Worm (Caenorhabditis elegans) whole organism, L4 larva: ENCODE measurements around the gene T10B10.4.

Experiments
- F49E8.2 ChIP-seq: sonication (generic microtip); optimal IDR thresholded peaks from 2 replicates; lab custom pipeline; 2016; ENCODE audit warnings: missing compliant biosample characterization, mild to moderate bottlenecking, missing genetic modification characterization, borderline replicate concordance
- T20F7.1 ChIP-seq: fragments of 200-800 bp; sonication (Bioruptor generic); optimal IDR thresholded peaks from 2 replicates; lab custom pipeline; 2018; ENCODE audit warnings: mild to moderate bottlenecking, missing genetic modification characterization, missing compliant biosample characterization
- T26A8.4 ChIP-seq: fragments of 200-800 bp; sonication (Bioruptor generic); IDR thresholded peaks from 2 replicates; pipeline ENCODE4 v1.3.6; 2022; ENCODE audit warnings: missing genetic modification characterization, missing compliant biosample characterization
- Y105C5A.15 ChIP-seq: fragments of 200-800 bp; sonication (Bioruptor generic); IDR thresholded peaks from 2 replicates; pipeline ENCODE4 v1.3.6; 2022; ENCODE audit warnings: missing genetic modification characterization, missing compliant biosample characterization
- Y5F2A.4 ChIP-seq: fragments of 200-800 bp; sonication (Bioruptor generic); optimal IDR thresholded peaks from 2 replicates; lab custom pipeline; 2018; ENCODE audit warnings: mild to moderate bottlenecking, missing genetic modification characterization, missing compliant biosample characterization
- Y75B8A.6 ChIP-seq: fragments of 200-800 bp; sonication (Bioruptor generic); IDR thresholded peaks from 2 replicates; pipeline ENCODE4 v1.3.6; 2022; ENCODE audit warnings: missing genetic modification reagents, missing genetic modification characterization, missing compliant biosample characterization
- ZK337.2 ChIP-seq: fragments of 200-800 bp; sonication (Bioruptor generic); IDR thresholded peaks from 2 replicates; pipeline ENCODE4 v1.3.6; 2022; ENCODE audit warnings: missing genetic modification reagents, missing genetic modification characterization, missing compliant biosample characterization
- ZK546.5 ChIP-seq, 2 experiments: sonication (generic microtip); optimal IDR thresholded peaks; 2 replicates each; lab custom pipeline; 2017; ENCODE audit warnings: missing biosample characterization in 2 of 2, missing genetic modification characterization in 2 of 2
- ceh-20 ChIP-seq: fragments of 200-800 bp; sonication (Bioruptor generic); IDR thresholded peaks from 2 replicates; pipeline ENCODE4 v1.3.6; 2022; ENCODE audit warnings: missing genetic modification reagents, missing genetic modification characterization, missing compliant biosample characterization
- ceh-28 ChIP-seq: fragments of 150-350 bp; optimal IDR thresholded peaks from 2 replicates; lab custom pipeline; 2014; ENCODE audit warnings: missing biosample characterization, missing genetic modification reagents, missing genetic modification characterization
- ceh-62 ChIP-seq: sonication (generic microtip); optimal IDR thresholded peaks from 2 replicates; lab custom pipeline; 2017; ENCODE audit warnings: missing biosample characterization, missing genetic modification characterization
- ces-1 ChIP-seq: fragments of 150-350 bp; sonication (generic microtip); optimal IDR thresholded peaks from 4 replicates; lab custom pipeline; 2014; ENCODE audit warnings: missing biosample characterization, missing genetic modification reagents, missing genetic modification characterization
- daf-12 ChIP-seq: fragments of 150-350 bp; optimal IDR thresholded peaks from 2 replicates; lab custom pipeline; 2014; ENCODE audit warnings: missing biosample characterization, missing genetic modification reagents, missing genetic modification characterization
- dmd-6 ChIP-seq: fragments of 200-800 bp; sonication (Bioruptor generic); IDR thresholded peaks from 2 replicates; pipeline ENCODE4 v1.3.6; 2022; ENCODE audit warnings: missing genetic modification reagents, missing genetic modification characterization, missing compliant biosample characterization
- dpl-1 ChIP-seq: fragments of 150-350 bp; optimal IDR thresholded peaks from 2 replicates; lab custom pipeline; 2014; ENCODE audit warnings: missing biosample characterization, missing genetic modification reagents, missing genetic modification characterization
- duxl-1 ChIP-seq: sonication (generic microtip); optimal IDR thresholded peaks from 2 replicates; lab custom pipeline; 2016; ENCODE audit warnings: mild to moderate bottlenecking, missing genetic modification characterization, moderate library complexity, missing compliant biosample characterization; ENCODE audit not compliant: poor library complexity
- dve-1 ChIP-seq: sonication (generic microtip); optimal IDR thresholded peaks from 2 replicates; lab custom pipeline; 2017; ENCODE audit warnings: antibody characterized with exemption, mild to moderate bottlenecking, missing genetic modification characterization, missing compliant biosample characterization; ENCODE audit not compliant: insufficient read depth
- egl-43 ChIP-seq: fragments of 200-800 bp; sonication (Bioruptor generic); IDR thresholded peaks from 2 replicates; pipeline ENCODE4 v1.3.6; 2022; ENCODE audit warnings: missing genetic modification reagents, missing genetic modification characterization, missing compliant biosample characterization
- fkh-10 ChIP-seq: fragments of 150-350 bp; optimal IDR thresholded peaks from 2 replicates; lab custom pipeline; 2014; ENCODE audit warnings: missing biosample characterization, missing genetic modification reagents, missing genetic modification characterization
- gei-8 ChIP-seq: fragments of 200-800 bp; sonication (Bioruptor generic); optimal IDR thresholded peaks from 2 replicates; lab custom pipeline; 2018; ENCODE audit warnings: mild to moderate bottlenecking, missing genetic modification characterization, missing compliant biosample characterization
- hif-1 ChIP-seq, 2 experiments: sonication (generic microtip); optimal IDR thresholded peaks; 2 replicates each; lab custom pipeline; 2016 to 2017; ENCODE audit warnings: missing compliant biosample characterization in 2 of 2, missing genetic modification characterization in 2 of 2, missing genetic modification reagents in 2 of 2, missing genotype in 2 of 2, mild to moderate bottlenecking in 1 of 2
- hmg-1.1 ChIP-seq: fragments of 200-800 bp; sonication (Bioruptor generic); IDR thresholded peaks from 2 replicates; pipeline ENCODE4 v1.3.6; 2022; ENCODE audit warnings: missing genetic modification reagents, missing genetic modification characterization, missing compliant biosample characterization
- lim-7 ChIP-seq: fragments of 200-800 bp; sonication (Bioruptor generic); IDR thresholded peaks from 2 replicates; pipeline ENCODE4 v1.3.6; 2022; ENCODE audit warnings: missing genetic modification characterization, missing compliant biosample characterization
- lin-15B ChIP-seq: fragments of 150-350 bp; sonication (generic microtip); optimal IDR thresholded peaks from 3 replicates; lab custom pipeline; 2014; ENCODE audit warnings: missing biosample characterization, missing genetic modification characterization
- lin-29 ChIP-seq: fragments of 200-800 bp; sonication (Bioruptor generic); IDR thresholded peaks from 2 replicates; pipeline ENCODE4 v1.3.6; 2022; ENCODE audit warnings: missing genetic modification reagents, missing genetic modification characterization, missing compliant biosample characterization
- lin-38 ChIP-seq: fragments of 200-800 bp; sonication (Bioruptor generic); IDR thresholded peaks from 2 replicates; pipeline ENCODE4 v1.3.6; 2022; ENCODE audit warnings: missing genetic modification reagents, missing genetic modification characterization, missing compliant biosample characterization
- lin-39 ChIP-seq: fragments of 150-350 bp; optimal IDR thresholded peaks from 2 replicates; lab custom pipeline; 2014; ENCODE audit warnings: missing biosample characterization, missing genetic modification reagents, missing genetic modification characterization
- lir-3 ChIP-seq: sonication (generic microtip); optimal IDR thresholded peaks from 2 replicates; lab custom pipeline; 2016; ENCODE audit warnings: mild to moderate bottlenecking, missing genetic modification characterization, missing compliant biosample characterization
- madf-5 ChIP-seq, 2 experiments: fragments of 200-800 bp; sonication (Bioruptor generic); IDR thresholded peaks; 2 replicates each; pipeline ENCODE4 v1.3.6; 2022; ENCODE audit warnings: missing compliant biosample characterization in 2 of 2, missing genetic modification characterization in 2 of 2
- mdl-1 ChIP-seq, 2 experiments: fragments of 150-350 bp in 1 of 2; sonication (generic microtip) in 1 of 2; optimal IDR thresholded peaks; 2 replicates each; lab custom pipeline; 2014 to 2017; ENCODE audit warnings: missing biosample characterization in 2 of 2, missing genetic modification characterization in 2 of 2
- mep-1 ChIP-seq: fragments of 150-350 bp; sonication (generic microtip); optimal IDR thresholded peaks from 3 replicates; lab custom pipeline; 2014; ENCODE audit warnings: missing biosample characterization, missing genetic modification characterization
- mxl-2 ChIP-seq: fragments of 200-800 bp; sonication (Bioruptor generic); conservative IDR thresholded peaks from 2 replicates; pipeline ENCODE4 v1.3.6; 2022; ENCODE audit warnings: missing genetic modification reagents, missing genetic modification characterization, missing compliant biosample characterization
- nhr-102 ChIP-seq: sonication (generic microtip); optimal IDR thresholded peaks from 2 replicates; lab custom pipeline; 2016; ENCODE audit warnings: mild to moderate bottlenecking, missing genetic modification characterization, moderate library complexity, missing compliant biosample characterization
- nhr-237 ChIP-seq: sonication (generic microtip); optimal IDR thresholded peaks from 2 replicates; lab custom pipeline; 2017; ENCODE audit warnings: missing biosample characterization, missing genetic modification characterization
- nhr-28 ChIP-seq: fragments of 150-350 bp; optimal IDR thresholded peaks from 2 replicates; lab custom pipeline; 2014; ENCODE audit warnings: missing biosample characterization, missing genetic modification characterization
- nhr-42 ChIP-seq: fragments of 200-800 bp; sonication (Bioruptor generic); IDR thresholded peaks from 2 replicates; pipeline ENCODE4 v1.3.6; 2022; ENCODE audit warnings: missing genetic modification characterization, missing compliant biosample characterization
- nhr-6 ChIP-seq: fragments of 150-350 bp; optimal IDR thresholded peaks from 2 replicates; lab custom pipeline; 2014; ENCODE audit warnings: missing biosample characterization, missing genetic modification characterization
- nhr-77 ChIP-seq: fragments of 150-350 bp; optimal IDR thresholded peaks from 2 replicates; lab custom pipeline; 2014; ENCODE audit warnings: missing biosample characterization, missing genetic modification characterization
- pqm-1 ChIP-seq: sonication (generic microtip); optimal IDR thresholded peaks from 2 replicates; lab custom pipeline; 2017; ENCODE audit warnings: missing biosample characterization, missing genetic modification characterization
- rbr-2 ChIP-seq: sonication (generic microtip); optimal IDR thresholded peaks from 2 replicates; lab custom pipeline; 2016; ENCODE audit warnings: missing genotype, missing genetic modification characterization, missing compliant biosample characterization
- set-16 ChIP-seq: fragments of 200-800 bp; sonication (Bioruptor generic); IDR thresholded peaks from 2 replicates; pipeline ENCODE4 v1.3.6; 2022; ENCODE audit warnings: missing genetic modification reagents, missing genetic modification characterization, missing compliant biosample characterization
- spr-1 ChIP-seq: sonication (generic microtip); optimal IDR thresholded peaks from 2 replicates; lab custom pipeline; 2016; ENCODE audit warnings: mild to moderate bottlenecking, missing genetic modification characterization, missing compliant biosample characterization
- tra-1 ChIP-seq: fragments of 200-800 bp; sonication (Bioruptor generic); IDR thresholded peaks from 2 replicates; pipeline ENCODE4 v1.3.6; 2022; ENCODE audit warnings: missing genetic modification reagents, missing genetic modification characterization, missing compliant biosample characterization
- unc-130 ChIP-seq: sonication (generic microtip); optimal IDR thresholded peaks from 2 replicates; lab custom pipeline; 2016; ENCODE audit warnings: missing genetic modification reagents, missing genetic modification characterization, missing compliant biosample characterization
- unc-62 ChIP-seq, 3 experiments: fragments of 150-350 bp in 1 of 3; sonication (generic microtip); optimal IDR thresholded peaks in 2 of 3; peaks in 1 of 3; 1 replicate in 1 of 3; 2 replicates in 2 of 3; lab custom pipeline; 2014 to 2017; ENCODE audit warnings: missing biosample characterization in 3 of 3, missing genetic modification characterization in 3 of 3, missing genetic modification reagents in 3 of 3, missing genotype in 1 of 3
- vab-7 ChIP-seq: fragments of 200-800 bp; sonication (Bioruptor generic); IDR thresholded peaks from 2 replicates; pipeline ENCODE4 v1.3.6; 2022; ENCODE audit warnings: missing genetic modification reagents, missing genetic modification characterization, missing compliant biosample characterization
- zfp-2 ChIP-seq: sonication (generic microtip); optimal IDR thresholded peaks from 2 replicates; lab custom pipeline; 2016; ENCODE audit warnings: mild to moderate bottlenecking, missing genetic modification characterization, missing compliant biosample characterization
- zfp-3 ChIP-seq: fragments of 200-800 bp; sonication (Bioruptor generic); conservative IDR thresholded peaks from 2 replicates; pipeline ENCODE4 v1.3.6; 2022; ENCODE audit warnings: missing genetic modification reagents, missing genetic modification characterization, missing compliant biosample characterization
- ztf-11 ChIP-seq: fragments of 150-350 bp; optimal IDR thresholded peaks from 2 replicates; lab custom pipeline; 2014; ENCODE audit warnings: missing biosample characterization, missing genetic modification characterization

The T10B10.4 gene

ce11 chrX:15146415-15147210 lies 43.3 kb upstream of the T10B10.4 start (continued):
- no peak for TF ChIP-seq zfp-2
- no peak for TF ChIP-seq ceh-62 (tag; lab: Kevin White, UChicago)
- no peak for TF ChIP-seq rbr-2 (tag; lab: Kevin White, UChicago)
- peak; percentile 48; the same call in 1 of the 2 replicates for TF ChIP-seq ZK337.2 (GFP tag; lab: Robert Waterston, UW)
- no peak for TF ChIP-seq Y75B8A.6 (GFP tag; lab: Robert Waterston, UW)
- TF ChIP-seq ceh-28 (tag; lab: Kevin White, UChicago) = no peak
- TF ChIP-seq nhr-102 (tag; lab: Kevin White, UChicago) = no peak
- TF ChIP-seq mxl-2 (GFP tag; lab: Robert Waterston, UW) = peak; percentile 67; the same call in 1 of the 2 replicates
- no peak; the same call in 1 of the 2 replicates for TF ChIP-seq zfp-3 (GFP tag; lab: Robert Waterston, UW)
- TF ChIP-seq spr-1 = peak; percentile 8
- TF ChIP-seq nhr-42 (GFP tag; lab: Robert Waterston, UW) = no peak
- 0 out of 4 replicates have a peak, but pooled peaks of 1 of the 2 experiments have one; percentile 64 for TF ChIP-seq madf-5 (GFP tag; IDR thresholded peaks at IDR 0.05; lab: Robert Waterston, UW)
- peak; percentile 70 for TF ChIP-seq duxl-1 (tag; lab: Kevin White, UChicago)
- TF ChIP-seq Y5F2A.4 = no peak
- peak; percentile 47 for TF ChIP-seq ces-1 (GFP tag; lab: Kevin White, UChicago)
- TF ChIP-seq Y105C5A.15 (GFP tag; lab: Robert Waterston, UW) = peak; percentile 62; the same call in 1 of the 2 replicates
- TF ChIP-seq nhr-237 (tag; lab: Kevin White, UChicago) = no peak
- TF ChIP-seq hmg-1.1 = peak; percentile 49; the same call in 1 of the 2 replicates
- peak; percentile 82 for TF ChIP-seq vab-7 (GFP tag; lab: Robert Waterston, UW)
- TF ChIP-seq nhr-6 = no peak
- no peak for TF ChIP-seq mdl-1 (tag; optimal IDR thresholded peaks at IDR 0.05; lab: Kevin White, UChicago)
- no peak for TF ChIP-seq F49E8.2 (tag; lab: Kevin White, UChicago)
- TF ChIP-seq ztf-11 = no peak
- TF ChIP-seq lir-3 (tag; lab: Kevin White, UChicago) = no peak
- no peak for TF ChIP-seq ceh-20 (GFP tag; lab: Robert Waterston, UW)
- TF ChIP-seq lin-39 (tag; lab: Kevin White, UChicago) = no peak
- TF ChIP-seq dpl-1 = no peak
- no peak for TF ChIP-seq hif-1 (tag; optimal IDR thresholded peaks at IDR 0.05; lab: Kevin White, UChicago)
- peak; percentile 51 for TF ChIP-seq gei-8 (GFP tag; lab: Kevin White, UChicago)
- no peak for TF ChIP-seq ZK546.5 (tag; optimal IDR thresholded peaks at IDR 0.05; lab: Kevin White, UChicago)
- no peak for TF ChIP-seq unc-62 (GFP tag; optimal IDR thresholded peaks at IDR 0.05 in 1 of 2; lab: Kevin White, UChicago)
- no peak for TF ChIP-seq unc-62 (tag; optimal IDR thresholded peaks at IDR 0.05; lab: Kevin White, UChicago)
- TF ChIP-seq lin-29 (GFP tag; lab: Robert Waterston, UW) = no peak
- TF ChIP-seq unc-130 (GFP tag; lab: Kevin White, UChicago) = no peak
- TF ChIP-seq dve-1 (tag; lab: Kevin White, UChicago) = no peak
- TF ChIP-seq nhr-28 = no peak
- peak; percentile 86 for TF ChIP-seq lim-7 (GFP tag; lab: Robert Waterston, UW)
- TF ChIP-seq T26A8.4 (GFP tag; lab: Robert Waterston, UW) = peak; percentile 55; the same call in 1 of the 2 replicates
- no peak for TF ChIP-seq nhr-77 (tag; lab: Kevin White, UChicago)
- TF ChIP-seq egl-43 (GFP tag; lab: Robert Waterston, UW) = peak; percentile 78
- no peak for TF ChIP-seq pqm-1 (tag; lab: Kevin White, UChicago)
- no peak for TF ChIP-seq daf-12
- no peak for TF ChIP-seq lin-15B (tag; lab: Kevin White, UChicago)
- TF ChIP-seq fkh-10 (GFP tag; lab: Kevin White, UChicago) = no peak
- TF ChIP-seq tra-1 (GFP tag; lab: Robert Waterston, UW) = 0 out of 2 replicates have a peak, but pooled peaks have one; percentile 56
- TF ChIP-seq dmd-6 (GFP tag; lab: Robert Waterston, UW) = peak; percentile 40
- TF ChIP-seq lin-38 (GFP tag; lab: Robert Waterston, UW) = no peak
- peak; percentile 48 for TF ChIP-seq mep-1 (tag; lab: Kevin White, UChicago)
- TF ChIP-seq set-16 (GFP tag; lab: Robert Waterston, UW) = no peak
- TF ChIP-seq T20F7.1 (GFP tag; lab: Kevin White, UChicago) = no peak
